Fruit fly (Drosophila melanogaster): Measurements from ENCODE around the gene CG15760.

The CG15760 gene

dm6 chrX:13644696-13645393 is 24.7 kb upstream of the CG15760 start (continued):
- TF ChIP-seq CG6163 (GFP tag; IDR thresholded peaks at IDR 0.05) (peak; percentile 49; the same call in 1 of the 3 replicates), fkh (GFP tag; optimal IDR thresholded peaks at IDR 0.05) (peak; percentile 51), fd59A (GFP tag; optimal IDR thresholded peaks at IDR 0.05) (no peak), CG31627 (GFP tag; optimal IDR thresholded peaks at IDR 0.05) (no peak), topi (GFP tag; optimal IDR thresholded peaks at IDR 0.05) (peak; percentile 30), Gug (GFP tag; IDR thresholded peaks at IDR 0.05) (no peak), CG4318 (GFP tag; optimal IDR thresholded peaks at IDR 0.05) (no peak), CG15336 (GFP tag; IDR thresholded peaks at IDR 0.05) (peak; percentile 38; the same call in 1 of the 2 replicates), Lpt (GFP tag; optimal IDR thresholded peaks at IDR 0.05) (peak; percentile 0), CG10631 (GFP tag; optimal IDR thresholded peaks at IDR 0.05) (no peak), Sox15 (GFP tag; optimal IDR thresholded peaks at IDR 0.05) (no peak), eg (GFP tag; IDR thresholded peaks at IDR 0.05) (peak; percentile 50; the same call in 2 of the 3 replicates), CG6808 (GFP tag; optimal IDR thresholded peaks at IDR 0.05) (peak; percentile 83), CG7368 (GFP tag; optimal IDR thresholded peaks at IDR 0.05) (no peak), acj6 (GFP tag; optimal IDR thresholded peaks at IDR 0.05) (no peak), CG11762 (GFP tag; optimal IDR thresholded peaks at IDR 0.05; ENCODE audit: insufficient read depth) (no peak), Hr39 (GFP tag; optimal IDR thresholded peaks at IDR 0.05) (no peak), OdsH (GFP tag; optimal IDR thresholded peaks at IDR 0.05) (no peak), Smox (GFP tag; optimal IDR thresholded peaks at IDR 0.05) (no peak), cyc (GFP tag; optimal IDR thresholded peaks at IDR 0.05) (no peak)

- TF ChIP-seq CG11294 (GFP tag; IDR thresholded peaks at IDR 0.05) (no peak), Sox102F (GFP tag; optimal IDR thresholded peaks at IDR 0.05) (no peak), CG9139 (GFP tag; optimal IDR thresholded peaks at IDR 0.05) (no peak), Eip78C (GFP tag) (no peak), esn (GFP tag; optimal IDR thresholded peaks at IDR 0.05) (no peak), OdsH (GFP tag; optimal IDR thresholded peaks at IDR 0.05) (no peak)
These were observed 23.3 kb upstream of the CG15760 start for dm6 chrX:13646175-13646574.

dm6 chrX:13648819-13649218 is 20.7 kb upstream of the CG15760 start:
- TF ChIP-seq CG1621 (tag; optimal IDR thresholded peaks at IDR 0.05) (no peak), svp (GFP tag) (peak; percentile 60), topi (GFP tag; optimal IDR thresholded peaks at IDR 0.05) (no peak), CG3032 (tag; optimal IDR thresholded peaks at IDR 0.05) (no peak), CG6276 (GFP tag; optimal IDR thresholded peaks at IDR 0.05) (peak; percentile 51), CG6808 (GFP tag; optimal IDR thresholded peaks at IDR 0.05) (no peak), Ets96B (tag; optimal IDR thresholded peaks at IDR 0.05) (no peak), CG10669 (GFP tag; optimal IDR thresholded peaks at IDR 0.05) (no peak), fd59A (GFP tag; optimal IDR thresholded peaks at IDR 0.05) (no peak), Eip75B (GFP tag; optimal IDR thresholded peaks at IDR 0.05) (no peak), CG31627 (GFP tag; optimal IDR thresholded peaks at IDR 0.05) (no peak), CG34406 (GFP tag; optimal IDR thresholded peaks at IDR 0.05) (no peak)

dm6 chrX:13649801-13650200 is 19.7 kb upstream of the CG15760 start:
- TF ChIP-seq svp (GFP tag) = no peak
- TF ChIP-seq Lpt (GFP tag; optimal IDR thresholded peaks at IDR 0.05) = no peak
- no peak for TF ChIP-seq achi (GFP tag; optimal IDR thresholded peaks at IDR 0.05)
- no peak for TF ChIP-seq topi (GFP tag; optimal IDR thresholded peaks at IDR 0.05)
- no peak for TF ChIP-seq Smox (GFP tag; optimal IDR thresholded peaks at IDR 0.05)
- no peak for TF ChIP-seq Ets21C (GFP tag; optimal IDR thresholded peaks at IDR 0.05)
- no peak for TF ChIP-seq pdm3 (GFP tag; optimal IDR thresholded peaks at IDR 0.05)
- no peak for TF ChIP-seq CG11762 (GFP tag; optimal IDR thresholded peaks at IDR 0.05; ENCODE audit: insufficient read depth)
- TF ChIP-seq net (GFP tag; optimal IDR thresholded peaks at IDR 0.05) = no peak
- no peak for TF ChIP-seq fd85E (GFP tag; optimal IDR thresholded peaks at IDR 0.05)

Measured in whole organism, prepupa.